Fruit fly (Drosophila melanogaster) whole organism, prepupa: ENCODE data around the gene pip.

Experiments
- Blimp-1 ChIP-seq: fragments of 200-800 bp; sonication (Bioruptor generic); optimal IDR thresholded peaks from 3 replicates; lab custom pipeline; 2017; ENCODE audit warnings: missing biosample characterization, missing genetic modification characterization, mild to moderate bottlenecking, moderate library complexity, missing genetic modification reagents
- CG10669 ChIP-seq: fragments of 200-800 bp; sonication (Bioruptor generic); optimal IDR thresholded peaks from 3 replicates; lab custom pipeline; 2018; ENCODE audit warnings: missing biosample characterization, mild to moderate bottlenecking, missing genetic modification characterization, moderate library complexity
- CG11294 ChIP-seq: fragments of 200-800 bp; sonication (Bioruptor generic); IDR thresholded peaks from 2 replicates; pipeline ENCODE4 v1.3.6; 2022; ENCODE audit warnings: missing biosample characterization, missing genetic modification characterization
- CG11902 ChIP-seq: fragments of 200-800 bp; sonication (Bioruptor generic); optimal IDR thresholded peaks from 3 replicates; lab custom pipeline; 2016; ENCODE audit warnings: missing biosample characterization, missing genetic modification characterization
- CG3032 ChIP-seq: fragments of 200-800 bp; optimal IDR thresholded peaks from 2 replicates; lab custom pipeline; 2019; ENCODE audit warnings: missing biosample characterization, mild to moderate bottlenecking, missing genetic modification characterization, moderate library complexity
- CG31627 ChIP-seq: fragments of 200-800 bp; sonication (Bioruptor generic); optimal IDR thresholded peaks from 3 replicates; lab custom pipeline; 2016; ENCODE audit warnings: missing biosample characterization, missing genetic modification characterization
- CG3919 ChIP-seq: fragments of 200-800 bp; sonication (Bioruptor generic); optimal IDR thresholded peaks from 3 replicates; lab custom pipeline; 2016; ENCODE audit warnings: missing biosample characterization, missing genetic modification characterization
- CG4318 ChIP-seq: fragments of 200-800 bp; sonication (Bioruptor generic); optimal IDR thresholded peaks from 3 replicates; lab custom pipeline; 2017; ENCODE audit warnings: missing biosample characterization, mild to moderate bottlenecking, missing genetic modification characterization
- CG6276 ChIP-seq: fragments of 200-800 bp; sonication (Bioruptor generic); optimal IDR thresholded peaks from 2 replicates; lab custom pipeline; 2017; ENCODE audit warnings: missing biosample characterization, mild to moderate bottlenecking, missing genetic modification characterization
- CG6792 ChIP-seq: fragments of 200-800 bp; sonication (Bioruptor generic); optimal IDR thresholded peaks from 3 replicates; lab custom pipeline; 2016; ENCODE audit warnings: missing biosample characterization, missing genetic modification characterization
- CG7368 ChIP-seq: fragments of 200-800 bp; sonication (Bioruptor generic); optimal IDR thresholded peaks from 3 replicates; lab custom pipeline; 2016; ENCODE audit warnings: missing biosample characterization, missing genetic modification characterization
- CG8632 ChIP-seq: fragments of 200-800 bp; sonication (Bioruptor generic); optimal IDR thresholded peaks from 3 replicates; lab custom pipeline; 2016; ENCODE audit warnings: missing biosample characterization, missing genetic modification characterization
- CG9139 ChIP-seq: fragments of 200-800 bp; sonication (Bioruptor generic); optimal IDR thresholded peaks from 3 replicates; lab custom pipeline; 2017; ENCODE audit warnings: missing biosample characterization, mild to moderate bottlenecking, missing genetic modification characterization
- Eip75B ChIP-seq: fragments of 200-800 bp; sonication (Bioruptor generic); optimal IDR thresholded peaks from 3 replicates; lab custom pipeline; 2016; ENCODE audit warnings: missing biosample characterization, missing genetic modification characterization
- Eip78C ChIP-seq: fragments of 200-800 bp; sonication (Bioruptor generic); peaks from one replicate; lab custom pipeline; 2016; ENCODE audit warnings: missing biosample characterization, missing genetic modification characterization
- Eip93F ChIP-seq: fragments of 200-800 bp; sonication (Bioruptor generic); optimal IDR thresholded peaks from 2 replicates; lab custom pipeline; 2016; ENCODE audit warnings: missing biosample characterization, mild to moderate bottlenecking, missing genetic modification characterization
- Ets96B ChIP-seq: fragments of 200-800 bp; optimal IDR thresholded peaks from 2 replicates; lab custom pipeline; 2019; ENCODE audit warnings: missing biosample characterization, mild to moderate bottlenecking, missing genetic modification characterization, moderate library complexity
- Hr39 ChIP-seq: fragments of 200-800 bp; sonication (Bioruptor generic); optimal IDR thresholded peaks from 2 replicates; lab custom pipeline; 2016; ENCODE audit warnings: missing biosample characterization, missing genetic modification characterization
- Lpt ChIP-seq: fragments of 200-800 bp; sonication (Bioruptor generic); optimal IDR thresholded peaks from 3 replicates; lab custom pipeline; 2016; ENCODE audit warnings: missing biosample characterization, missing genetic modification characterization
- Met ChIP-seq: fragments of 200-800 bp; sonication (Bioruptor generic); optimal IDR thresholded peaks from 3 replicates; lab custom pipeline; 2016; ENCODE audit warnings: missing biosample characterization, missing genetic modification characterization
- OdsH ChIP-seq: fragments of 200-800 bp; sonication (Bioruptor generic); optimal IDR thresholded peaks from 3 replicates; lab custom pipeline; 2016; ENCODE audit warnings: missing biosample characterization, missing genetic modification characterization
- Smox ChIP-seq: fragments of 200-800 bp; sonication (Bioruptor generic); optimal IDR thresholded peaks from 3 replicates; lab custom pipeline; 2016; ENCODE audit warnings: missing biosample characterization, missing genetic modification characterization
- Sox102F ChIP-seq: fragments of 200-800 bp; sonication (Bioruptor generic); optimal IDR thresholded peaks from 2 replicates; lab custom pipeline; 2016; ENCODE audit warnings: missing biosample characterization, mild to moderate bottlenecking, missing genetic modification characterization
- Sox15 ChIP-seq: fragments of 200-800 bp; sonication (Bioruptor generic); optimal IDR thresholded peaks from 3 replicates; lab custom pipeline; 2016; ENCODE audit warnings: missing biosample characterization, missing genetic modification characterization
- achi ChIP-seq: fragments of 200-800 bp; sonication (Bioruptor generic); optimal IDR thresholded peaks from 3 replicates; lab custom pipeline; 2016; ENCODE audit warnings: missing biosample characterization, missing genetic modification characterization
- acj6 ChIP-seq: fragments of 200-800 bp; sonication (Bioruptor generic); optimal IDR thresholded peaks from 3 replicates; lab custom pipeline; 2016; ENCODE audit warnings: missing biosample characterization, missing genetic modification characterization
- cyc ChIP-seq: fragments of 200-800 bp; sonication (Bioruptor generic); optimal IDR thresholded peaks from 3 replicates; lab custom pipeline; 2016; ENCODE audit warnings: missing biosample characterization, missing genetic modification characterization
- dac ChIP-seq: fragments of 200-800 bp; sonication (Bioruptor generic); optimal IDR thresholded peaks from 2 replicates; lab custom pipeline; 2017; ENCODE audit warnings: missing biosample characterization, mild to moderate bottlenecking, missing genetic modification characterization
- dsx ChIP-seq: fragments of 200-800 bp; optimal IDR thresholded peaks from 3 replicates; lab custom pipeline; 2019; ENCODE audit warnings: missing biosample characterization, mild to moderate bottlenecking, missing genetic modification characterization, moderate library complexity; ENCODE audit not compliant: poor library complexity, severe bottlenecking
- eg ChIP-seq: fragments of 200-800 bp; sonication (Bioruptor generic); IDR thresholded peaks from 3 replicates; pipeline ENCODE4 v1.3.6; 2022; ENCODE audit warnings: missing biosample characterization, missing genetic modification characterization
- fd59A ChIP-seq: fragments of 200-800 bp; sonication (Bioruptor generic); optimal IDR thresholded peaks from 2 replicates; lab custom pipeline; 2017; ENCODE audit warnings: missing biosample characterization, mild to moderate bottlenecking, missing genetic modification characterization, missing genetic modification reagents
- fd85E ChIP-seq: fragments of 200-800 bp; sonication (Bioruptor generic); optimal IDR thresholded peaks from 3 replicates; lab custom pipeline; 2016; ENCODE audit warnings: missing biosample characterization, missing genetic modification characterization
- fkh ChIP-seq: fragments of 200-800 bp; sonication (Bioruptor generic); optimal IDR thresholded peaks from 3 replicates; lab custom pipeline; 2017; ENCODE audit warnings: missing biosample characterization, mild to moderate bottlenecking, missing genetic modification characterization, moderate library complexity
- lz ChIP-seq: fragments of 200-800 bp; sonication (Bioruptor generic); optimal IDR thresholded peaks from 3 replicates; lab custom pipeline; 2016; ENCODE audit warnings: missing biosample characterization, missing genetic modification characterization
- net ChIP-seq: fragments of 200-800 bp; sonication (Bioruptor generic); optimal IDR thresholded peaks from 3 replicates; lab custom pipeline; 2016; ENCODE audit warnings: missing biosample characterization, missing genetic modification characterization
- pdm3 ChIP-seq: fragments of 200-800 bp; sonication (Bioruptor generic); optimal IDR thresholded peaks from 3 replicates; lab custom pipeline; 2016; ENCODE audit warnings: missing biosample characterization, missing genetic modification characterization
- salr ChIP-seq, 2 experiments: fragments of 200-800 bp; sonication (Bioruptor generic); optimal IDR thresholded peaks; 3 replicates each; lab custom pipeline; 2016 to 2018; ENCODE audit warnings: missing biosample characterization in 2 of 2, missing genetic modification characterization in 2 of 2, mild to moderate bottlenecking in 1 of 2
- spab ChIP-seq: fragments of 200-800 bp; sonication (Bioruptor generic); optimal IDR thresholded peaks from 2 replicates; lab custom pipeline; 2017; ENCODE audit warnings: missing biosample characterization, mild to moderate bottlenecking, missing genetic modification characterization, missing genetic modification reagents
- svp ChIP-seq: fragments of 200-800 bp; sonication (Bioruptor generic); peaks from one replicate; lab custom pipeline; 2016; ENCODE audit warnings: missing biosample characterization, missing genetic modification characterization
- vri ChIP-seq: fragments of 200-800 bp; sonication (Bioruptor generic); optimal IDR thresholded peaks from 3 replicates; lab custom pipeline; 2016; ENCODE audit warnings: missing biosample characterization, mild to moderate bottlenecking, missing genetic modification characterization

The pip gene

dm6 chr3L:19280700-19281099 lies 56.7 kb downstream of the pip start, which contains the start of gene CG14089:
Gene CG14089 (minus strand): TSS chr3L:19280800.
- TF ChIP-seq CG6792 (GFP tag; lab: Kevin White, UChicago) (no peak), CG31627 (GFP tag; lab: Kevin White, UChicago) (no peak), fkh (no peak), CG3919 (GFP tag; lab: Kevin White, UChicago) (no peak), Lpt (no peak), Eip93F (GFP tag; lab: Kevin White, UChicago) (no peak), Met (no peak), Ets96B (tag; lab: Kevin White, UChicago) (no peak), Eip75B (no peak), fd59A (GFP tag; lab: Kevin White, UChicago) (no peak), CG3032 (tag; lab: Kevin White, UChicago) (no peak), Hr39 (no peak), dsx (GFP tag; lab: Kevin White, UChicago) (no peak), eg (GFP tag; lab: Robert Waterston, UW) (no peak), salr (GFP tag; optimal IDR thresholded peaks at IDR 0.05; lab: Kevin White, UChicago) (no peak), CG11294 (GFP tag; lab: Robert Waterston, UW) (no peak), Sox102F (GFP tag; lab: Kevin White, UChicago) (no peak), Eip78C (no peak), OdsH (GFP tag; lab: Kevin White, UChicago) (no peak)

dm6 chr3L:19280283-19280682 lies 57.1 kb downstream of the pip start:
- TF ChIP-seq net (GFP tag; lab: Kevin White, UChicago): no peak
- TF ChIP-seq fd59A (GFP tag; lab: Kevin White, UChicago): no peak
- no peak for TF ChIP-seq eg (GFP tag; lab: Robert Waterston, UW)
- TF ChIP-seq CG8632 (GFP tag; lab: Kevin White, UChicago): no peak
- no peak for TF ChIP-seq CG3919 (GFP tag; lab: Kevin White, UChicago)
- no peak for TF ChIP-seq CG11902 (GFP tag; lab: Kevin White, UChicago)
- TF ChIP-seq cyc: no peak
- no peak for TF ChIP-seq dac
- no peak for TF ChIP-seq svp (GFP tag; lab: Kevin White, UChicago)
- TF ChIP-seq CG6792 (GFP tag; lab: Kevin White, UChicago): no peak
- no peak for TF ChIP-seq CG11294 (GFP tag; lab: Robert Waterston, UW)
- TF ChIP-seq CG7368 (GFP tag; lab: Kevin White, UChicago): no peak
- no peak for TF ChIP-seq lz (GFP tag; lab: Kevin White, UChicago)
- no peak for TF ChIP-seq CG3032 (tag; lab: Kevin White, UChicago)
- no peak for TF ChIP-seq acj6 (GFP tag; lab: Kevin White, UChicago)
- TF ChIP-seq CG4318 (GFP tag; lab: Kevin White, UChicago): no peak
- no peak for TF ChIP-seq CG6276
- no peak for TF ChIP-seq achi (GFP tag; lab: Kevin White, UChicago)
- TF ChIP-seq Eip78C: no peak

dm6 chr3L:19275491-19275890 lies 61.9 kb downstream of the pip start, which contains the start of gene CG14086:
Gene CG14086 (plus strand): TSS chr3L:19275791.
- TF ChIP-seq CG3032 (tag; lab: Kevin White, UChicago) (no peak), CG10669 (no peak), dac (no peak), spab (GFP tag; lab: Kevin White, UChicago) (no peak), fd85E (GFP tag; lab: Kevin White, UChicago) (no peak), Eip75B (no peak), vri (no peak), achi (GFP tag; lab: Kevin White, UChicago) (no peak), CG9139 (GFP tag; lab: Kevin White, UChicago) (no peak), Smox (GFP tag; lab: Kevin White, UChicago) (no peak), pdm3 (GFP tag; lab: Kevin White, UChicago) (no peak), Blimp-1 (GFP tag; lab: Kevin White, UChicago) (no peak), fd59A (GFP tag; lab: Kevin White, UChicago) (no peak), fkh (no peak), Lpt (no peak), CG6276 (no peak), Sox15 (GFP tag; lab: Kevin White, UChicago) (no peak)
